Worm (Caenorhabditis elegans) whole organism, L1 larva: ENCODE results near the gene nlp-6.

ENCODE experiments used
- blmp-1 ChIP-seq: fragments of 150-350 bp; optimal IDR thresholded peaks from 2 replicates; lab custom pipeline; 2014; ENCODE audit warnings: missing biosample characterization, missing genetic modification characterization
- ceh-63 ChIP-seq: fragments of 200-800 bp; sonication (Bioruptor generic); optimal IDR thresholded peaks from 2 replicates; lab custom pipeline; 2018; ENCODE audit warnings: mild to moderate bottlenecking, missing genetic modification characterization, missing compliant biosample characterization
- dsc-1 ChIP-seq: sonication (generic microtip); optimal IDR thresholded peaks from 2 replicates; lab custom pipeline; 2016; ENCODE audit warnings: mild to moderate bottlenecking, missing genetic modification characterization, missing compliant biosample characterization
- elt-3 ChIP-seq, 6 experiments: fragments of 150-350 bp in 1 of 6; sonication (generic microtip); optimal IDR thresholded peaks; 2 replicates each; lab custom pipeline; 2017 to 2018; ENCODE audit warnings: missing biosample characterization in 6 of 6, missing genetic modification characterization in 6 of 6, inconsistent platforms in 1 of 6
- fkh-8 ChIP-seq: sonication (generic microtip); optimal IDR thresholded peaks from 2 replicates; lab custom pipeline; 2016; ENCODE audit warnings: mild to moderate bottlenecking, missing genetic modification characterization, missing compliant biosample characterization
- fos-1 ChIP-seq: fragments of 150-350 bp; optimal IDR thresholded peaks from 2 replicates; lab custom pipeline; 2014; ENCODE audit warnings: missing biosample characterization, missing genetic modification characterization
- irx-1 ChIP-seq: sonication (generic microtip); optimal IDR thresholded peaks from 2 replicates; lab custom pipeline; 2016; ENCODE audit warnings: missing genetic modification characterization, missing compliant biosample characterization
- lin-39 ChIP-seq: fragments of 150-350 bp; optimal IDR thresholded peaks from 2 replicates; lab custom pipeline; 2014; ENCODE audit warnings: missing biosample characterization, missing genetic modification reagents, missing genetic modification characterization
- lsy-2 ChIP-seq, 2 experiments: fragments of 150-350 bp; optimal IDR thresholded peaks; 2 replicates each; lab custom pipeline; 2014; ENCODE audit warnings: missing biosample characterization in 2 of 2, missing genetic modification characterization in 2 of 2
- nhr-28 ChIP-seq: fragments of 150-350 bp; optimal IDR thresholded peaks from 2 replicates; lab custom pipeline; 2014; ENCODE audit warnings: missing biosample characterization, missing genetic modification characterization
- snu-23 ChIP-seq: sonication (generic microtip); optimal IDR thresholded peaks from 2 replicates; lab custom pipeline; 2016; ENCODE audit warnings: missing genetic modification characterization, missing compliant biosample characterization
- tbx-2 ChIP-seq: sonication (generic microtip); optimal IDR thresholded peaks from 2 replicates; lab custom pipeline; 2016; ENCODE audit warnings: missing genetic modification characterization, missing compliant biosample characterization
- vab-15 ChIP-seq: sonication (generic microtip); optimal IDR thresholded peaks from 2 replicates; lab custom pipeline; 2017; ENCODE audit warnings: missing genotype, mild to moderate bottlenecking, missing genetic modification characterization, missing compliant biosample characterization
- ztf-11 ChIP-seq, 2 experiments: sonication (generic microtip); optimal IDR thresholded peaks; 2 replicates each; lab custom pipeline; 2016 to 2017; ENCODE audit warnings: missing genetic modification characterization in 2 of 2, missing biosample characterization in 1 of 2, missing compliant biosample characterization in 1 of 2

DNA sequence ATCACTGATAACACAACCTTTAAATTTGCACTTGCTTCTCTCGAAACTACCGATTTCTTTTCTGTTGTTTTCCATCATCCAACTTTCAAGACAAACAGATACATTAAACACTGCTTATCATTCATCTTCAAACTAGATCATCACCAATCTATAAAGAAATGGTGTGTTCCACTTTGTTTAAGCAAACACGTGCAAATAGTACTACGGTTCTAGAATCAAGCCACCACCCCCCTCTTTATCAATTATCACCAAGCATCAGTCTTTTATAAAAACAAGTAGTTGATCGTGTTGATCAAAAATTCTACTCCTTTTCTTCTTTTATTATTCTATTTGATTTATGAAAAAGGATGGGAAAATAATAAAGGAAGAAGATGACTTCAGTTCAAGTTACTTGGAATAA is 23.8 kb upstream of the nlp-6 start:
- TF ChIP-seq irx-1 (tag; lab: Kevin White, UChicago) (no peak), ztf-11 (tag; optimal IDR thresholded peaks at IDR 0.05; lab: Kevin White, UChicago) (no peak), tbx-2 (tag; lab: Kevin White, UChicago) (no peak), elt-3 (tag; optimal IDR thresholded peaks at IDR 0.05; lab: Kevin White, UChicago) (peak in 1 of 6 experiments; percentile 60), snu-23 (GFP tag; lab: Kevin White, UChicago) (no peak), nhr-28 (tag; lab: Kevin White, UChicago) (no peak), ceh-63 (GFP tag; lab: Kevin White, UChicago) (no peak), fkh-8 (no peak), fos-1 (tag; lab: Kevin White, UChicago) (no peak), dsc-1 (no peak), lin-39 (tag; lab: Kevin White, UChicago) (no peak), lsy-2 (tag; optimal IDR thresholded peaks at IDR 0.05; lab: Kevin White, UChicago) (no peak), blmp-1 (tag; lab: Kevin White, UChicago) (peak; percentile 23), vab-15 (no peak)
